Worm (Caenorhabditis elegans) whole organism, L4/young adult: ENCODE data around the gene egl-21.

ENCODE experiments used
- W03F9.2 ChIP-seq: fragments of 150-350 bp; optimal IDR thresholded peaks from 2 replicates; lab custom pipeline; 2014; ENCODE audit warnings: missing biosample characterization, missing genetic modification characterization
- him-1 ChIP-seq: sonication (generic microtip); optimal IDR thresholded peaks from 2 replicates; lab custom pipeline; 2016; ENCODE audit warnings: missing genotype, missing genetic modification reagents, missing genetic modification characterization, missing compliant biosample characterization

DNA sequence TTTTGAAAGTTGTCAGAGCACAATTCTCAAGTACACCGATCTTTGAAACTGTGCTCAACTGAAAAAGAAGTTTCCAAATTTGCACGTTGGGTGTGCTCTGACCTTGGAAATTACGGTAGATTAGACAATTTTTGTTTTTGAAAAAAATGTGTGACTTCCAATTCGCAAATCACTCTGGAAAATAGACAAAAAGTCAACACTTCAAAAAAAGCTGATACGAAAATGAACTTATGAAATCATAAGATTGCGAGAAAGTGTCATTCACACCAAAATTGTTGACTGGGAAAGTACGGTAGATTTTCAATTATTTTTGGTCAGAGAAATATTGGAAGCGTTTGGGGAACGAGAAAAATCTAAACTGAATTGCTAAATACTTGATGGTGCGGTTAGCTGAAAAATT, 14.3 kb downstream of the egl-21 start:
- TF ChIP-seq him-1 (tag; lab: Kevin White, UChicago) (no peak), W03F9.2 (tag; lab: Kevin White, UChicago) (no peak)
